Worm (Caenorhabditis elegans): ENCODE measurements around the gene sbp-1.

- TF ChIP-seq dao-5 (tag; optimal IDR thresholded peaks at IDR 0.05): no peak
- TF ChIP-seq him-1 (tag; optimal IDR thresholded peaks at IDR 0.05): no peak
Measured at ce11 chrIII:11378450-11378849, 63.9 kb downstream of the sbp-1 start.
